Worm (Caenorhabditis elegans) whole organism, late embryonic: ENCODE measurements around the gene W10G6.6.

Experiments
- C08G9.2 ChIP-seq: sonication (generic microtip); optimal IDR thresholded peaks from 2 replicates; lab custom pipeline; 2016; ENCODE audit warnings: mild to moderate bottlenecking, missing genetic modification characterization, moderate library complexity, missing compliant biosample characterization
- C38D4.7 ChIP-seq: fragments of 200-800 bp; sonication (Bioruptor generic); optimal IDR thresholded peaks from 2 replicates; lab custom pipeline; 2018; ENCODE audit warnings: mild to moderate bottlenecking, missing genetic modification characterization, moderate library complexity, missing compliant biosample characterization
- F13H6.1 ChIP-seq: sonication (generic microtip); optimal IDR thresholded peaks from 2 replicates; lab custom pipeline; 2016; ENCODE audit warnings: missing genetic modification characterization, missing compliant biosample characterization
- K09A11.1 ChIP-seq: sonication (generic microtip); optimal IDR thresholded peaks from 2 replicates; lab custom pipeline; 2017; ENCODE audit warnings: antibody characterized with exemption, mild to moderate bottlenecking, missing genetic modification characterization, missing compliant biosample characterization; ENCODE audit not compliant: insufficient read depth
- T23F11.4 ChIP-seq: fragments of 200-800 bp; sonication (Bioruptor generic); optimal IDR thresholded peaks from 2 replicates; lab custom pipeline; 2018; ENCODE audit warnings: mild to moderate bottlenecking, missing genetic modification characterization, missing compliant biosample characterization
- Y22D7AL.16 ChIP-seq: sonication (generic microtip); optimal IDR thresholded peaks from 2 replicates; lab custom pipeline; 2016; ENCODE audit warnings: missing genetic modification characterization, missing compliant biosample characterization
- ahr-1 ChIP-seq: sonication (generic microtip); optimal IDR thresholded peaks from 2 replicates; lab custom pipeline; 2016; ENCODE audit warnings: missing genetic modification characterization, missing compliant biosample characterization
- ceh-14 ChIP-seq: sonication (generic microtip); optimal IDR thresholded peaks from 2 replicates; lab custom pipeline; 2016; ENCODE audit warnings: missing genotype, missing genetic modification characterization, missing compliant biosample characterization
- ceh-18 ChIP-seq: sonication (generic microtip); optimal IDR thresholded peaks from 2 replicates; lab custom pipeline; 2016; ENCODE audit warnings: missing genetic modification characterization, missing compliant biosample characterization
- ceh-19 ChIP-seq: fragments of 200-800 bp; sonication (Bioruptor generic); optimal IDR thresholded peaks from 2 replicates; lab custom pipeline; 2018; ENCODE audit warnings: mild to moderate bottlenecking, missing genetic modification characterization, missing compliant biosample characterization
- ceh-2 ChIP-seq: sonication (generic microtip); optimal IDR thresholded peaks from 2 replicates; lab custom pipeline; 2016; ENCODE audit warnings: missing genotype, missing genetic modification characterization, missing compliant biosample characterization
- ceh-22 ChIP-seq: sonication (generic microtip); optimal IDR thresholded peaks from 2 replicates; lab custom pipeline; 2017; ENCODE audit warnings: missing biosample characterization, missing genetic modification characterization
- ceh-30 ChIP-seq: fragments of 150-350 bp; optimal IDR thresholded peaks from 2 replicates; lab custom pipeline; 2014; ENCODE audit warnings: missing biosample characterization, missing genetic modification characterization
- ceh-34 ChIP-seq: sonication (generic microtip); optimal IDR thresholded peaks from 2 replicates; lab custom pipeline; 2016; ENCODE audit warnings: mild to moderate bottlenecking, missing genetic modification characterization, missing compliant biosample characterization
- ceh-45 ChIP-seq: fragments of 200-800 bp; sonication (Bioruptor generic); IDR thresholded peaks from 2 replicates; pipeline ENCODE4 v1.3.6; 2022; ENCODE audit warnings: missing genetic modification reagents, missing genetic modification characterization, missing compliant biosample characterization
- ceh-48 ChIP-seq: sonication (generic microtip); optimal IDR thresholded peaks from 2 replicates; lab custom pipeline; 2016; ENCODE audit warnings: missing genetic modification characterization, inconsistent platforms, missing compliant biosample characterization
- ceh-6 ChIP-seq: fragments of 200-800 bp; sonication (Bioruptor generic); optimal IDR thresholded peaks from 2 replicates; lab custom pipeline; 2018; ENCODE audit warnings: mild to moderate bottlenecking, missing genetic modification characterization, missing compliant biosample characterization
- ceh-9 ChIP-seq: sonication (generic microtip); optimal IDR thresholded peaks from 2 replicates; lab custom pipeline; 2016; ENCODE audit warnings: mild to moderate bottlenecking, missing genetic modification characterization, inconsistent platforms, missing compliant biosample characterization
- dve-1 ChIP-seq: sonication (generic microtip); optimal IDR thresholded peaks from 2 replicates; lab custom pipeline; 2017; ENCODE audit warnings: antibody characterized with exemption, mild to moderate bottlenecking, missing genetic modification characterization, missing compliant biosample characterization
- elt-2 ChIP-seq: sonication (generic microtip); optimal IDR thresholded peaks from 2 replicates; lab custom pipeline; 2016; ENCODE audit warnings: missing genetic modification reagents, missing genetic modification characterization, missing compliant biosample characterization
- elt-4 ChIP-seq: sonication (generic microtip); optimal IDR thresholded peaks from 2 replicates; lab custom pipeline; 2016; ENCODE audit warnings: missing genetic modification characterization, missing compliant biosample characterization
- ets-4 ChIP-seq: sonication (generic microtip); optimal IDR thresholded peaks from 2 replicates; lab custom pipeline; 2016; ENCODE audit warnings: missing genetic modification characterization, missing compliant biosample characterization
- fax-1 ChIP-seq: sonication (generic microtip); optimal IDR thresholded peaks from 2 replicates; lab custom pipeline; 2016; ENCODE audit warnings: missing genotype, missing genetic modification characterization, missing compliant biosample characterization
- gmeb-2 ChIP-seq: sonication (generic microtip); optimal IDR thresholded peaks from 2 replicates; lab custom pipeline; 2016; ENCODE audit warnings: missing genetic modification characterization, inconsistent platforms, missing compliant biosample characterization
- hlh-13 ChIP-seq: fragments of 200-800 bp; sonication (Bioruptor generic); optimal IDR thresholded peaks from 2 replicates; lab custom pipeline; 2018; ENCODE audit warnings: mild to moderate bottlenecking, missing genetic modification characterization, missing compliant biosample characterization
- hlh-15 ChIP-seq: sonication (generic microtip); optimal IDR thresholded peaks from 2 replicates; lab custom pipeline; 2016; ENCODE audit warnings: missing genetic modification characterization, missing compliant biosample characterization
- hlh-30 ChIP-seq: sonication (generic microtip); optimal IDR thresholded peaks from 2 replicates; lab custom pipeline; 2017; ENCODE audit warnings: antibody characterized with exemption, missing genetic modification characterization, missing compliant biosample characterization; ENCODE audit not compliant: insufficient read depth
- hlh-8 ChIP-seq: sonication (generic microtip); optimal IDR thresholded peaks from 2 replicates; lab custom pipeline; 2016; ENCODE audit warnings: missing genotype, missing genetic modification characterization, missing compliant biosample characterization
- lim-6 ChIP-seq: sonication (generic microtip); optimal IDR thresholded peaks from 2 replicates; lab custom pipeline; 2016; ENCODE audit warnings: missing genetic modification characterization, missing compliant biosample characterization
- mec-3 ChIP-seq: sonication (generic microtip); optimal IDR thresholded peaks from 2 replicates; lab custom pipeline; 2016; ENCODE audit warnings: borderline replicate concordance, missing genetic modification characterization, missing compliant biosample characterization
- nfya-1 ChIP-seq: sonication (generic microtip); optimal IDR thresholded peaks from 2 replicates; lab custom pipeline; 2017; ENCODE audit warnings: missing genetic modification characterization, mild to moderate bottlenecking, missing compliant biosample characterization, antibody characterized with exemption, moderate library complexity
- npax-4 ChIP-seq: sonication (generic microtip); optimal IDR thresholded peaks from 2 replicates; lab custom pipeline; 2016; ENCODE audit warnings: missing genetic modification characterization, missing compliant biosample characterization
- odd-2 ChIP-seq: sonication (generic microtip); optimal IDR thresholded peaks from 2 replicates; lab custom pipeline; 2017; ENCODE audit warnings: antibody characterized with exemption, mild to moderate bottlenecking, missing genetic modification characterization, missing compliant biosample characterization
- pag-3 ChIP-seq: sonication (generic microtip); optimal IDR thresholded peaks from 2 replicates; lab custom pipeline; 2016; ENCODE audit warnings: missing compliant biosample characterization, missing genetic modification characterization, borderline replicate concordance
- pax-1 ChIP-seq: fragments of 150-350 bp; optimal IDR thresholded peaks from 2 replicates; lab custom pipeline; 2014; ENCODE audit warnings: missing biosample characterization, missing genetic modification characterization
- pha-2 ChIP-seq: sonication (generic microtip); optimal IDR thresholded peaks from 2 replicates; lab custom pipeline; 2017; ENCODE audit warnings: mild to moderate bottlenecking, missing genetic modification characterization, missing compliant biosample characterization
- pqm-1 ChIP-seq: sonication (generic microtip); optimal IDR thresholded peaks from 2 replicates; lab custom pipeline; 2016; ENCODE audit warnings: missing genetic modification characterization, missing compliant biosample characterization
- pros-1 ChIP-seq: fragments of 150-350 bp; optimal IDR thresholded peaks from 2 replicates; lab custom pipeline; 2014; ENCODE audit warnings: missing biosample characterization, missing genetic modification reagents, missing genetic modification characterization
- sdc-2 ChIP-seq: sonication (generic microtip); optimal IDR thresholded peaks from 2 replicates; lab custom pipeline; 2016; ENCODE audit warnings: missing genotype, missing genetic modification characterization, missing compliant biosample characterization
- sox-2 ChIP-seq: fragments of 200-800 bp; sonication (Bioruptor generic); IDR thresholded peaks from 2 replicates; pipeline ENCODE4 v1.3.6; 2022; ENCODE audit warnings: missing genetic modification reagents, missing genetic modification characterization, missing compliant biosample characterization
- sox-4 ChIP-seq: sonication (generic microtip); optimal IDR thresholded peaks from 2 replicates; lab custom pipeline; 2017; ENCODE audit warnings: mild to moderate bottlenecking, missing genetic modification characterization, inconsistent platforms, missing compliant biosample characterization
- tbx-7 ChIP-seq: sonication (generic microtip); optimal IDR thresholded peaks from 2 replicates; lab custom pipeline; 2016; ENCODE audit warnings: missing genotype, missing genetic modification characterization, missing compliant biosample characterization
- ttx-3 ChIP-seq: sonication (generic microtip); optimal IDR thresholded peaks from 2 replicates; lab custom pipeline; 2016; ENCODE audit warnings: missing genetic modification reagents, missing genetic modification characterization, missing compliant biosample characterization
- unc-3 ChIP-seq, 2 experiments: fragments of 200-800 bp in 1 of 2; sonication (Bioruptor generic) in 1 of 2; sonication (generic microtip) in 1 of 2; conservative IDR thresholded peaks in 1 of 2; optimal IDR thresholded peaks in 1 of 2; 2 replicates each; pipeline versions ENCODE4 v1.3.6 to Lab custom; 2016 to 2022; ENCODE audit warnings: missing compliant biosample characterization in 2 of 2, missing genetic modification characterization in 2 of 2, missing genetic modification reagents in 1 of 2
- unc-55 ChIP-seq: sonication (generic microtip); optimal IDR thresholded peaks from 2 replicates; lab custom pipeline; 2017; ENCODE audit warnings: missing biosample characterization, missing genetic modification reagents, missing genetic modification characterization
- unc-86 ChIP-seq: sonication (generic microtip); optimal IDR thresholded peaks from 2 replicates; lab custom pipeline; 2016; ENCODE audit warnings: missing genetic modification characterization, missing compliant biosample characterization
- ztf-16 ChIP-seq: sonication (generic microtip); optimal IDR thresholded peaks from 2 replicates; lab custom pipeline; 2017; ENCODE audit warnings: missing genetic modification characterization, missing compliant biosample characterization

Gene W10G6.6

DNA sequence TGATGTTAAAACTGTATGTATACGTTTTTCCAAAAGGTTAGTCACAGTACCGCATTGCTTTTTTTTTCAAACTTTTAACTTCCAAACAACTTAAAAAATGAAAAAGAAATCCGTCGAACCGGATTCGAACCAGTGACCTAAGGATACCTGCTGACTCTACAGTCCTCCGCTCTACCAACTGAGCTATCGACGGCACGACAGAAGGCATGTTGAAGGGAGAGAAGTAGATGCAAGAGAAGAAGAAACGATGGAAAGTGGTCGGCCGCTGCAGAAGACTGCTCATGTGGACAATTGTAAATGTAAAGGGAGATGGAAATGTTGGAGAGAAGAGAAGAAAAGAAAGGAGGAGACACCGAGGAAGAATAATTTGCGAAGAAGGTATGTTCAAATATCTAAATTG, 40.9 kb downstream of the W10G6.6 start (continued):
- peak; percentile 88 for TF ChIP-seq unc-3 (GFP tag; conservative IDR thresholded peaks at IDR 0.05; lab: Robert Waterston, UW)
- TF ChIP-seq unc-3 (tag; optimal IDR thresholded peaks at IDR 0.05; lab: Kevin White, UChicago): peak; percentile 14
- no peak for TF ChIP-seq ceh-22 (tag; lab: Kevin White, UChicago)
- TF ChIP-seq ceh-18 (tag; lab: Kevin White, UChicago): peak; percentile 84
- TF ChIP-seq ceh-30 (tag; lab: Kevin White, UChicago): peak; percentile 87
- TF ChIP-seq ceh-34: peak; percentile 73
- peak; percentile 76 for TF ChIP-seq hlh-13 (GFP tag; lab: Kevin White, UChicago)
- peak; percentile 77 for TF ChIP-seq C38D4.7 (GFP tag; lab: Kevin White, UChicago)
- peak; percentile 81 for TF ChIP-seq sox-2 (GFP tag; lab: Robert Waterston, UW)
- TF ChIP-seq dve-1 (tag; lab: Kevin White, UChicago): peak; percentile 84
- peak; percentile 77 for TF ChIP-seq fax-1 (tag; lab: Kevin White, UChicago)
- peak; percentile 46 for TF ChIP-seq ahr-1 (tag; lab: Kevin White, UChicago)
- TF ChIP-seq elt-4 (tag; lab: Kevin White, UChicago): no peak
- TF ChIP-seq ceh-6 (GFP tag; lab: Kevin White, UChicago): peak; percentile 86
- peak; percentile 67 for TF ChIP-seq pqm-1 (tag; lab: Kevin White, UChicago)
- TF ChIP-seq odd-2 (tag; lab: Kevin White, UChicago): no peak
- peak; percentile 36 for TF ChIP-seq lim-6 (tag; lab: Kevin White, UChicago)
- TF ChIP-seq ceh-19 (GFP tag; lab: Kevin White, UChicago): peak; percentile 89
- peak; percentile 79 for TF ChIP-seq Y22D7AL.16 (tag; lab: Kevin White, UChicago)
- TF ChIP-seq ceh-48 (tag; lab: Kevin White, UChicago): peak; percentile 68
- TF ChIP-seq K09A11.1 (tag; lab: Kevin White, UChicago): peak; percentile 78
- peak; percentile 85 for TF ChIP-seq gmeb-2 (tag; lab: Kevin White, UChicago)
- peak; percentile 84 for TF ChIP-seq pha-2
- TF ChIP-seq T23F11.4 (GFP tag; lab: Kevin White, UChicago): peak; percentile 82
- TF ChIP-seq ceh-2 (tag; lab: Kevin White, UChicago): peak; percentile 72
- TF ChIP-seq tbx-7 (tag; lab: Kevin White, UChicago): peak; percentile 49
- peak; percentile 75 for TF ChIP-seq ztf-16 (tag; lab: Kevin White, UChicago)
- TF ChIP-seq elt-2: peak; percentile 92
- TF ChIP-seq pag-3 (tag; lab: Kevin White, UChicago): peak; percentile 20
- no peak for TF ChIP-seq mec-3 (tag; lab: Kevin White, UChicago)
- TF ChIP-seq nfya-1: peak; percentile 83
- TF ChIP-seq ceh-14 (tag; lab: Kevin White, UChicago): peak; percentile 61
- peak; percentile 80 for TF ChIP-seq ceh-45 (GFP tag; lab: Robert Waterston, UW)
- peak; percentile 80 for TF ChIP-seq unc-86 (tag; lab: Kevin White, UChicago)
- peak; percentile 52 for TF ChIP-seq npax-4 (tag; lab: Kevin White, UChicago)
- TF ChIP-seq sdc-2 (tag; lab: Kevin White, UChicago): peak; percentile 98
- peak; percentile 76 for TF ChIP-seq F13H6.1 (tag; lab: Kevin White, UChicago)
- peak; percentile 84 for TF ChIP-seq C08G9.2
- TF ChIP-seq ceh-9 (tag; lab: Kevin White, UChicago): peak; percentile 63
- peak; percentile 54 for TF ChIP-seq hlh-8 (tag; lab: Kevin White, UChicago)
- peak; percentile 61 for TF ChIP-seq hlh-15
- TF ChIP-seq ttx-3 (tag; lab: Kevin White, UChicago): peak; percentile 65
- peak; percentile 13 for TF ChIP-seq ets-4 (tag; lab: Kevin White, UChicago)
- TF ChIP-seq pax-1: peak; percentile 18
- peak; percentile 74 for TF ChIP-seq hlh-30 (tag; lab: Kevin White, UChicago)
- no peak for TF ChIP-seq pros-1 (tag; lab: Kevin White, UChicago)
- TF ChIP-seq unc-55 (GFP tag; lab: Kevin White, UChicago): peak; percentile 52
- peak; percentile 83 for TF ChIP-seq sox-4
- TF ChIP-seq, all 69 proteins: peak for 61
